Fruit fly (Drosophila melanogaster) whole organism, embryonic: ENCODE results near the gene CG31875.

Experiments
- Adf1 ChIP-seq: fragments of 200-800 bp; sonication (Bioruptor generic); IDR thresholded peaks from 2 replicates; pipeline ENCODE4 v1.3.6; 2022; ENCODE audit warnings: missing biosample characterization, missing genetic modification characterization
- CG10543 ChIP-seq: fragments of 200-800 bp; sonication (Bioruptor generic); optimal IDR thresholded peaks from 3 replicates; lab custom pipeline; 2017; ENCODE audit warnings: missing biosample characterization, mild to moderate bottlenecking, missing genetic modification characterization, moderate library complexity
- CG12769 ChIP-seq: fragments of 200-800 bp; sonication (Bioruptor generic); optimal IDR thresholded peaks from 2 replicates; lab custom pipeline; 2019; ENCODE audit warnings: missing biosample characterization, mild to moderate bottlenecking, missing genetic modification characterization, moderate library complexity
- CG17912 ChIP-seq: fragments of 200-800 bp; sonication (Bioruptor generic); optimal IDR thresholded peaks from 2 replicates; lab custom pipeline; 2018; ENCODE audit warnings: missing biosample characterization, mild to moderate bottlenecking, missing genetic modification characterization
- CG1792 ChIP-seq: fragments of 200-800 bp; sonication (Bioruptor generic); optimal IDR thresholded peaks from 2 replicates; lab custom pipeline; 2016; ENCODE audit warnings: missing biosample characterization, missing genetic modification characterization
- CG18262 ChIP-seq: fragments of 200-800 bp; optimal IDR thresholded peaks from 3 replicates; lab custom pipeline; 2019; ENCODE audit warnings: missing biosample characterization, mild to moderate bottlenecking, missing genetic modification characterization, moderate library complexity
- CG3407 ChIP-seq: fragments of 200-800 bp; sonication (Bioruptor generic); optimal IDR thresholded peaks from 2 replicates; lab custom pipeline; 2018; ENCODE audit warnings: missing biosample characterization, mild to moderate bottlenecking, missing genetic modification characterization
- CG34376 ChIP-seq: fragments of 200-800 bp; sonication (Bioruptor generic); optimal IDR thresholded peaks from 2 replicates; lab custom pipeline; 2018; ENCODE audit warnings: missing biosample characterization, mild to moderate bottlenecking, missing genetic modification characterization
- CG3847 ChIP-seq: fragments of 200-800 bp; sonication (Bioruptor generic); IDR thresholded peaks from 2 replicates; pipeline ENCODE4 v1.3.6; 2022; ENCODE audit warnings: missing biosample characterization, missing genetic modification characterization
- CG7556 ChIP-seq: fragments of 200-800 bp; sonication (Bioruptor generic); optimal IDR thresholded peaks from 2 replicates; lab custom pipeline; 2017; ENCODE audit warnings: missing biosample characterization, mild to moderate bottlenecking, missing genetic modification characterization
- CG8290 ChIP-seq, 3 experiments: fragments of 200-800 bp; sonication (Bioruptor generic); optimal IDR thresholded peaks; 2 replicates each; lab custom pipeline; 2016 to 2019; ENCODE audit warnings: missing biosample characterization in 3 of 3, missing genetic modification characterization in 3 of 3, mild to moderate bottlenecking in 2 of 3, moderate library complexity in 1 of 3
- CoRest ChIP-seq: fragments of 200-800 bp; sonication (Bioruptor generic); optimal IDR thresholded peaks from 3 replicates; lab custom pipeline; 2018; ENCODE audit warnings: missing biosample characterization, mild to moderate bottlenecking, missing genetic modification characterization, moderate library complexity
- Dbx ChIP-seq: fragments of 200-800 bp; sonication (Bioruptor generic); IDR thresholded peaks from 3 replicates; pipeline ENCODE4 v1.3.6; 2022; ENCODE audit warnings: missing biosample characterization, missing genetic modification characterization
- Deaf1 ChIP-seq: fragments of 200-800 bp; optimal IDR thresholded peaks from 3 replicates; lab custom pipeline; 2019; ENCODE audit warnings: missing biosample characterization, mild to moderate bottlenecking, missing genetic modification characterization, moderate library complexity
- ERR ChIP-seq: fragments of 200-800 bp; sonication (Bioruptor generic); optimal IDR thresholded peaks from 2 replicates; lab custom pipeline; 2016; ENCODE audit warnings: missing biosample characterization, missing genetic modification characterization
- Fer2 ChIP-seq: fragments of 200-800 bp; sonication (Bioruptor generic); optimal IDR thresholded peaks from 2 replicates; lab custom pipeline; 2018; ENCODE audit warnings: missing biosample characterization, mild to moderate bottlenecking, missing genetic modification characterization, moderate library complexity
- Fer3 ChIP-seq: fragments of 200-800 bp; sonication (Bioruptor generic); optimal IDR thresholded peaks from 2 replicates; lab custom pipeline; 2018; ENCODE audit warnings: missing biosample characterization, mild to moderate bottlenecking, missing genetic modification characterization, moderate library complexity
- HLH3B ChIP-seq: fragments of 200-800 bp; sonication (Bioruptor generic); IDR thresholded peaks from 2 replicates; pipeline ENCODE4 v1.3.6; 2022; ENCODE audit warnings: missing biosample characterization, missing genetic modification characterization
- Hand ChIP-seq: fragments of 200-800 bp; sonication (Bioruptor generic); optimal IDR thresholded peaks from 2 replicates; lab custom pipeline; 2017; ENCODE audit warnings: mild to moderate bottlenecking, missing biosample characterization, missing genetic modification reagents, missing genetic modification characterization
- Hey ChIP-seq: fragments of 200-800 bp; sonication (Bioruptor generic); optimal IDR thresholded peaks from 3 replicates; lab custom pipeline; 2018; ENCODE audit warnings: missing biosample characterization, mild to moderate bottlenecking, missing genetic modification characterization
- MBD-R2 ChIP-seq: fragments of 200-800 bp; sonication (Bioruptor generic); IDR thresholded peaks from 2 replicates; pipeline ENCODE4 v1.3.6; 2022; ENCODE audit warnings: missing biosample characterization, missing genetic modification characterization
- MTF-1 ChIP-seq: fragments of 200-800 bp; sonication (Bioruptor generic); optimal IDR thresholded peaks from 2 replicates; lab custom pipeline; 2018; ENCODE audit warnings: missing biosample characterization, mild to moderate bottlenecking, missing genetic modification characterization, borderline replicate concordance
- Med ChIP-seq: fragments of 200-800 bp; sonication (Bioruptor generic); peaks from one replicate; lab custom pipeline; 2016; ENCODE audit warnings: missing biosample characterization, missing genetic modification characterization, mild to moderate bottlenecking, inconsistent platforms, moderate library complexity
- Myb ChIP-seq: fragments of 200-800 bp; sonication (Bioruptor generic); optimal IDR thresholded peaks from 2 replicates; lab custom pipeline; 2016; ENCODE audit warnings: missing biosample characterization, missing genetic modification characterization
- NfI ChIP-seq: fragments of 200-800 bp; sonication (Bioruptor generic); optimal IDR thresholded peaks from 3 replicates; lab custom pipeline; 2018; ENCODE audit warnings: missing biosample characterization, mild to moderate bottlenecking, missing genetic modification characterization, moderate library complexity
- Pdp1 ChIP-seq, 2 experiments: fragments of 200-800 bp; sonication (Bioruptor generic); optimal IDR thresholded peaks; 3 replicates each; lab custom pipeline; 2016; ENCODE audit warnings: missing biosample characterization in 2 of 2, missing genetic modification characterization in 2 of 2, mild to moderate bottlenecking in 1 of 2, moderate library complexity in 1 of 2
- Ptx1 ChIP-seq: fragments of 200-800 bp; sonication (Bioruptor generic); IDR thresholded peaks from 2 replicates; pipeline ENCODE4 v1.3.6; 2022; ENCODE audit warnings: missing biosample characterization, missing genetic modification characterization
- Rfx ChIP-seq: fragments of 200-800 bp; sonication (Bioruptor generic); IDR thresholded peaks from 2 replicates; pipeline ENCODE4 v1.3.6; 2022; ENCODE audit warnings: missing biosample characterization, missing genetic modification characterization
- Sry-β ChIP-seq: fragments of 200-800 bp; sonication (Bioruptor generic); optimal IDR thresholded peaks from 2 replicates; lab custom pipeline; 2018; ENCODE audit warnings: missing biosample characterization, mild to moderate bottlenecking, missing genetic modification characterization, moderate library complexity
- Xrp1 ChIP-seq: fragments of 200-800 bp; sonication (Bioruptor generic); IDR thresholded peaks from 2 replicates; pipeline ENCODE4 v1.3.6; 2022; ENCODE audit warnings: missing biosample characterization, missing genetic modification characterization
- bowl ChIP-seq: fragments of 200-800 bp; sonication (Bioruptor generic); IDR thresholded peaks from 2 replicates; pipeline ENCODE4 v1.3.6; 2022; ENCODE audit warnings: missing biosample characterization, missing genetic modification characterization
- cato ChIP-seq: fragments of 200-800 bp; sonication (Bioruptor generic); optimal IDR thresholded peaks from 2 replicates; lab custom pipeline; 2016; ENCODE audit warnings: missing biosample characterization, missing genetic modification characterization, borderline replicate concordance
- corto ChIP-seq: fragments of 200-800 bp; sonication (Bioruptor generic); optimal IDR thresholded peaks from 2 replicates; lab custom pipeline; 2016; ENCODE audit warnings: missing biosample characterization, mild to moderate bottlenecking, missing genetic modification characterization, moderate library complexity
- dysf ChIP-seq: fragments of 200-800 bp; sonication (Bioruptor generic); IDR thresholded peaks from 3 replicates; pipeline ENCODE4 v1.3.6; 2022; ENCODE audit warnings: missing biosample characterization, missing genetic modification characterization
- fd3F ChIP-seq: fragments of 200-800 bp; sonication (Bioruptor generic); optimal IDR thresholded peaks from 2 replicates; lab custom pipeline; 2018; ENCODE audit warnings: missing biosample characterization, mild to moderate bottlenecking, missing genetic modification characterization, moderate library complexity
- gsb-n ChIP-seq: fragments of 200-800 bp; sonication (Bioruptor generic); optimal IDR thresholded peaks from 3 replicates; lab custom pipeline; 2018; ENCODE audit warnings: missing biosample characterization, mild to moderate bottlenecking, missing genetic modification characterization
- klu ChIP-seq: fragments of 200-800 bp; sonication (Bioruptor generic); IDR thresholded peaks from 2 replicates; pipeline ENCODE4 v1.3.6; 2022; ENCODE audit warnings: missing biosample characterization, missing genetic modification characterization
- lab ChIP-seq: fragments of 200-800 bp; sonication (Bioruptor generic); optimal IDR thresholded peaks from 3 replicates; lab custom pipeline; 2017; ENCODE audit warnings: missing biosample characterization, missing genetic modification characterization, mild to moderate bottlenecking, moderate library complexity, missing genetic modification reagents
- lbe ChIP-seq: fragments of 200-800 bp; sonication (Bioruptor generic); optimal IDR thresholded peaks from 2 replicates; lab custom pipeline; 2016; ENCODE audit warnings: missing biosample characterization, mild to moderate bottlenecking, missing genetic modification characterization
- mirr ChIP-seq: fragments of 200-800 bp; sonication (Bioruptor generic); optimal IDR thresholded peaks from 3 replicates; lab custom pipeline; 2018; ENCODE audit warnings: missing biosample characterization, mild to moderate bottlenecking, missing genetic modification characterization
- nmo ChIP-seq: fragments of 200-800 bp; sonication (Bioruptor generic); optimal IDR thresholded peaks from 2 replicates; lab custom pipeline; 2018; ENCODE audit warnings: missing biosample characterization, mild to moderate bottlenecking, missing genetic modification characterization, moderate library complexity
- p53 ChIP-seq: fragments of 200-800 bp; sonication (Bioruptor generic); optimal IDR thresholded peaks from 2 replicates; lab custom pipeline; 2016; ENCODE audit warnings: missing biosample characterization, missing genetic modification characterization
- row ChIP-seq: fragments of 200-800 bp; sonication (Bioruptor generic); IDR thresholded peaks from 3 replicates; pipeline ENCODE4 v1.3.6; 2022; ENCODE audit warnings: missing biosample characterization, missing genetic modification characterization
- sd ChIP-seq: fragments of 200-800 bp; sonication (Bioruptor generic); optimal IDR thresholded peaks from 3 replicates; lab custom pipeline; 2018; ENCODE audit warnings: missing biosample characterization, mild to moderate bottlenecking, missing genetic modification characterization, moderate library complexity
- slbo ChIP-seq: fragments of 200-800 bp; sonication (Bioruptor generic); IDR thresholded peaks from 2 replicates; pipeline ENCODE4 v1.3.6; 2022; ENCODE audit warnings: missing biosample characterization, missing genetic modification characterization
- sob ChIP-seq: fragments of 200-800 bp; sonication (Bioruptor generic); IDR thresholded peaks from 2 replicates; pipeline ENCODE4 v1.3.6; 2022; ENCODE audit warnings: missing biosample characterization, missing genetic modification characterization
- sug ChIP-seq: fragments of 200-800 bp; optimal IDR thresholded peaks from 2 replicates; lab custom pipeline; 2019; ENCODE audit warnings: missing biosample characterization, mild to moderate bottlenecking, missing genetic modification characterization, moderate library complexity
- tup ChIP-seq: fragments of 200-800 bp; sonication (Bioruptor generic); optimal IDR thresholded peaks from 2 replicates; lab custom pipeline; 2016; ENCODE audit warnings: missing biosample characterization, mild to moderate bottlenecking, missing genetic modification characterization, moderate library complexity

CG31875 gene

DNA sequence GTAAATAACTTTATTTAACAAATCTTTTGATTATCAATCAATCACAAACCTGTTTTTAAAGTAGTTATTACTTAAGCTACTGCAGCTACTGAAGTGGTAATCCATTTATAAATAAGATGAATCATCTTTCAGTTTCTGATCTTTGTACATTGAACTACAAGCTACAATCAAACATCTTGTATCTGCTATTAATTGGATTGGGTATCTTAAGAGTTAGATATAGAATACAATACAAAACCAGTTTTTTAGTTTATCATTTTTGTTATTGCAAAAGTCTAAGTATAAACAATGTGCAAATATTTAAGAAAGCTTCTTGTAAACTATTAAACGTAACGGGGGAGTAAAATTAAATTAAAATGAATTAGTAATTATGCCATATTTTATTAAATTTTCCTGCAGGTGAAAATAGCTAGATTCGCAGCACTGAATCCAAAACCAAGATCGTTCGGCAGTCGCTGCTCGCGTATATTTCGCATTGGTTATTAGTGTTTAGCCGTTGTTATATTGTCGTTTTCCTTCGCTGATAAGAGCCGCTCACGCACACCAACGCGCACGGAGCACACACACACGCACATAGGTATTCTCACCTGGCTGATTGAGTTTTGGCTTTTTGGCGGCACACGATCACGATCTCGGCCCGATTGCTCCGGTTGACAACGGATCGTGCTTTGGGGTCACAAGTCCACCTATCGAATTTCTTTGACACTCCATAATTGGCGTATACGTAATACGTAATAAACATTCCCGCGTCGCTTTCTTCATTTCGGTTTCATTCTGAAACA lies 54.6 kb downstream of the CG31875 start (continued):
- no peak for TF ChIP-seq CG17912 (GFP tag; lab: Kevin White, UChicago)
- TF ChIP-seq CG8290 (GFP tag; optimal IDR thresholded peaks at IDR 0.05; lab: Kevin White, UChicago), result no peak
- TF ChIP-seq CG8290 (tag; optimal IDR thresholded peaks at IDR 0.05; lab: Kevin White, UChicago), result peak in 1 of 2 experiments; percentile 57
- no peak for TF ChIP-seq Dbx (GFP tag; lab: Robert Waterston, UW)
- TF ChIP-seq lbe, result no peak
- no peak for TF ChIP-seq MTF-1 (GFP tag; lab: Kevin White, UChicago)
- TF ChIP-seq Fer2 (tag; lab: Kevin White, UChicago), result no peak
- TF ChIP-seq sd (tag; lab: Kevin White, UChicago), result peak; percentile 88
- TF ChIP-seq cato, result no peak
- peak; percentile 53 for TF ChIP-seq Hey (tag; lab: Kevin White, UChicago)
- TF ChIP-seq corto (GFP tag; lab: Kevin White, UChicago), result peak; percentile 67
- no peak for TF ChIP-seq gsb-n (tag; lab: Kevin White, UChicago)
- TF ChIP-seq CG3407, result no peak
- peak; percentile 12 for TF ChIP-seq CG7556 (GFP tag; lab: Kevin White, UChicago)
- TF ChIP-seq p53 (GFP tag; lab: Kevin White, UChicago), result no peak
- TF ChIP-seq lab (GFP tag; lab: Kevin White, UChicago), result peak; percentile 19
- no peak for TF ChIP-seq tup (GFP tag; lab: Kevin White, UChicago)
- peak; percentile 22; the same call in 1 of the 2 replicates for TF ChIP-seq sob (GFP tag; lab: Robert Waterston, UW)
- peak; percentile 15; the same call in 1 of the 2 replicates for TF ChIP-seq MBD-R2
- peak; percentile 86 for TF ChIP-seq Deaf1 (tag; lab: Kevin White, UChicago)
- no peak for TF ChIP-seq fd3F
- no peak for TF ChIP-seq CoRest (tag; lab: Kevin White, UChicago)
- TF ChIP-seq slbo (GFP tag; lab: Robert Waterston, UW), result no peak
- peak; percentile 6 for TF ChIP-seq CG18262 (tag; lab: Kevin White, UChicago)
- peak in 1 of 2 experiments; percentile 62 for TF ChIP-seq Pdp1 (GFP tag; optimal IDR thresholded peaks at IDR 0.05; lab: Kevin White, UChicago)
- TF ChIP-seq Xrp1 (GFP tag; lab: Robert Waterston, UW), result no peak
- TF ChIP-seq Med (GFP tag; lab: Kevin White, UChicago), result peak; percentile 56
- no peak for TF ChIP-seq CG1792 (GFP tag; lab: Kevin White, UChicago)
- TF ChIP-seq CG34376 (GFP tag; lab: Kevin White, UChicago), result peak; percentile 69
- TF ChIP-seq row (GFP tag; lab: Robert Waterston, UW), result peak; percentile 60
- TF ChIP-seq dysf, result no peak
- TF ChIP-seq Sry-β (GFP tag; lab: Kevin White, UChicago), result peak; percentile 86
- TF ChIP-seq ERR (GFP tag; lab: Kevin White, UChicago), result no peak
- no peak for TF ChIP-seq HLH3B (GFP tag; lab: Robert Waterston, UW)
- no peak for TF ChIP-seq Myb
- TF ChIP-seq nmo (GFP tag; lab: Kevin White, UChicago), result peak; percentile 3
- peak; percentile 15; the same call in 1 of the 2 replicates for TF ChIP-seq Adf1 (GFP tag; lab: Robert Waterston, UW)
- TF ChIP-seq Rfx (GFP tag; lab: Robert Waterston, UW), result 0 out of 2 replicates have a peak, but pooled peaks have one; percentile 13
- TF ChIP-seq Hand, result no peak
- TF ChIP-seq klu (GFP tag; lab: Robert Waterston, UW), result no peak
- peak; percentile 81 for TF ChIP-seq mirr
- TF ChIP-seq CG3847, result no peak
- peak; percentile 75 for TF ChIP-seq CG12769 (tag; lab: Kevin White, UChicago)
- peak; percentile 59 for TF ChIP-seq sug (tag; lab: Kevin White, UChicago)
- TF ChIP-seq Fer3 (tag; lab: Kevin White, UChicago), result no peak
- no peak for TF ChIP-seq NfI (GFP tag; lab: Kevin White, UChicago)
- TF ChIP-seq bowl (GFP tag; lab: Robert Waterston, UW), result no peak
- TF ChIP-seq Ptx1 (GFP tag; lab: Robert Waterston, UW), result no peak
- peak; percentile 27 for TF ChIP-seq CG10543 (GFP tag; lab: Kevin White, UChicago)
